Fruit fly (Drosophila melanogaster) S2 (cell line): ENCODE results near the gene Glut4EF.

Experiments used
- CG8478 ChIP-seq: fragments of >200 bp; optimal IDR thresholded peaks from 2 replicates; lab custom pipeline; 2018
- CTCF ChIP-seq, 2 experiments: fragments of >200 bp; optimal IDR thresholded peaks; 2 replicates each; lab custom pipeline; 2018

DNA sequence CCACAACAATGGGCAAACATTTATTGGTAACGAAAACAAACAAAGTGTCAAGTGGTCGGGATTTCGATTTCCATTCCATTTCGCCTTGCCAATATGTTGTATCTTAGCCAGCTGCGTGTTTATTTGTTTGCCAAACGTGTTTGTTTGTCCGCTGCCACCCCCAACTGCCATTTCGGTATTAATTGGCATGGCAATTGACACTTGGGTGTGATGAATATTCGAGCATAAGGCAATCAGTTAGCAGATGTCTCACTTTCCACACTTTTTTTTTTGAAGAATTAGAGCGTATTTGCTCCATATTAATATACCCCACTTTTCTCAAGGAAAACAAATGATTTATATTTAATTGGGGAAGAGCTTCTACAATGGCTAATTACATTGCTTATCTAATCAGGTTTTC lies 157.0 kb downstream of the Glut4EF start:
- TF ChIP-seq CG8478 (lab: Kevin White, UChicago) (no peak), CTCF (optimal IDR thresholded peaks at IDR 0.05; lab: Kevin White, UChicago) (no peak)
